Worm (Caenorhabditis elegans) whole organism, L1 larva: ENCODE measurements around the gene K12B6.4.

ENCODE experiments used
- aha-1 ChIP-seq: fragments of 150-350 bp; optimal IDR thresholded peaks from 2 replicates; lab custom pipeline; 2014; ENCODE audit warnings: missing biosample characterization, missing genetic modification characterization
- ceh-88 ChIP-seq: fragments of 200-800 bp; sonication (Bioruptor generic); IDR thresholded peaks from 2 replicates; pipeline ENCODE4 v1.3.6; 2022; ENCODE audit warnings: missing genetic modification characterization, missing compliant biosample characterization
- lin-39 ChIP-seq: fragments of 150-350 bp; optimal IDR thresholded peaks from 2 replicates; lab custom pipeline; 2014; ENCODE audit warnings: missing biosample characterization, missing genetic modification reagents, missing genetic modification characterization
- nhr-12 ChIP-seq: sonication (generic microtip); optimal IDR thresholded peaks from 2 replicates; lab custom pipeline; 2017; ENCODE audit warnings: missing biosample characterization, missing genetic modification characterization
- nhr-237 ChIP-seq: fragments of 150-350 bp; optimal IDR thresholded peaks from 2 replicates; lab custom pipeline; 2014; ENCODE audit warnings: missing biosample characterization, missing genetic modification characterization
- nhr-85 ChIP-seq: sonication (generic microtip); peaks from one replicate; lab custom pipeline; 2016; ENCODE audit warnings: missing genetic modification characterization, inconsistent platforms, missing compliant biosample characterization
- nhr-90 ChIP-seq: sonication (generic microtip); optimal IDR thresholded peaks from 2 replicates; lab custom pipeline; 2016; ENCODE audit warnings: mild to moderate bottlenecking, missing genetic modification characterization, missing compliant biosample characterization; ENCODE audit not compliant: poor library complexity
- pqm-1 ChIP-seq: sonication (generic microtip); optimal IDR thresholded peaks from 3 replicates; lab custom pipeline; 2017; ENCODE audit warnings: missing biosample characterization, missing genetic modification characterization
- snpc-4 ChIP-seq: fragments of 150-350 bp; optimal IDR thresholded peaks from 2 replicates; lab custom pipeline; 2014; ENCODE audit warnings: missing biosample characterization, missing genetic modification characterization
- tbx-2 ChIP-seq: sonication (generic microtip); optimal IDR thresholded peaks from 2 replicates; lab custom pipeline; 2016; ENCODE audit warnings: missing genetic modification characterization, missing compliant biosample characterization
- ztf-11 ChIP-seq, 2 experiments: sonication (generic microtip); optimal IDR thresholded peaks; 2 replicates each; lab custom pipeline; 2016 to 2017; ENCODE audit warnings: missing genetic modification characterization in 2 of 2, missing biosample characterization in 1 of 2, missing compliant biosample characterization in 1 of 2

- no peak for TF ChIP-seq nhr-12 (tag; lab: Kevin White, UChicago)
- no peak for TF ChIP-seq snpc-4 (tag; lab: Kevin White, UChicago)
- TF ChIP-seq tbx-2 (tag; lab: Kevin White, UChicago): no peak
- no peak for TF ChIP-seq pqm-1 (tag; lab: Kevin White, UChicago)
- TF ChIP-seq ceh-88 (GFP tag; lab: Robert Waterston, UW): no peak
- TF ChIP-seq aha-1 (tag; lab: Kevin White, UChicago): no peak
- TF ChIP-seq nhr-237 (tag; lab: Kevin White, UChicago): no peak
- TF ChIP-seq ztf-11 (tag; optimal IDR thresholded peaks at IDR 0.05; lab: Kevin White, UChicago): no peak
- no peak for TF ChIP-seq nhr-85 (tag; lab: Kevin White, UChicago)
- TF ChIP-seq nhr-90 (tag; lab: Kevin White, UChicago): no peak
- no peak for TF ChIP-seq lin-39
These were observed 12.1 kb downstream of the K12B6.4 start for ce11 chrV:6268961-6269360.
